Fruit fly (Drosophila melanogaster): ENCODE measurements around the gene GstD3.

- TF ChIP-seq ttk (optimal IDR thresholded peaks at IDR 0.05) = no peak
- no peak for TF ChIP-seq psq (optimal IDR thresholded peaks at IDR 0.05)
- TF ChIP-seq h (optimal IDR thresholded peaks at IDR 0.05) = no peak
Measured at dm6 chr3R:12373800-12374199, 932 bp downstream of the GstD3 start, which contains the start of gene GstD4.

Measured in Kc167 (cell line).